Worm (Caenorhabditis elegans) whole organism, late embryonic: ENCODE measurements around the gene msp-77.
A peak's percentile ranks its signal among the peaks of the same experiment; 100 is the strongest.

ENCODE experiments used
- C08G9.2 ChIP-seq: sonication (generic microtip); optimal IDR thresholded peaks from 2 replicates; lab custom pipeline; 2016; ENCODE audit warnings: mild to moderate bottlenecking, missing genetic modification characterization, moderate library complexity, missing compliant biosample characterization
- C38D4.7 ChIP-seq: fragments of 200-800 bp; sonication (Bioruptor generic); optimal IDR thresholded peaks from 2 replicates; lab custom pipeline; 2018; ENCODE audit warnings: mild to moderate bottlenecking, missing genetic modification characterization, moderate library complexity, missing compliant biosample characterization
- T23F11.4 ChIP-seq: fragments of 200-800 bp; sonication (Bioruptor generic); optimal IDR thresholded peaks from 2 replicates; lab custom pipeline; 2018; ENCODE audit warnings: mild to moderate bottlenecking, missing genetic modification characterization, missing compliant biosample characterization
- ahr-1 ChIP-seq: sonication (generic microtip); optimal IDR thresholded peaks from 2 replicates; lab custom pipeline; 2016; ENCODE audit warnings: missing genetic modification characterization, missing compliant biosample characterization
- ceh-14 ChIP-seq: sonication (generic microtip); optimal IDR thresholded peaks from 2 replicates; lab custom pipeline; 2016; ENCODE audit warnings: missing genotype, missing genetic modification characterization, missing compliant biosample characterization
- ceh-18 ChIP-seq: sonication (generic microtip); optimal IDR thresholded peaks from 2 replicates; lab custom pipeline; 2016; ENCODE audit warnings: missing genetic modification characterization, missing compliant biosample characterization
- ceh-2 ChIP-seq: sonication (generic microtip); optimal IDR thresholded peaks from 2 replicates; lab custom pipeline; 2016; ENCODE audit warnings: missing genotype, missing genetic modification characterization, missing compliant biosample characterization
- ceh-22 ChIP-seq: sonication (generic microtip); optimal IDR thresholded peaks from 2 replicates; lab custom pipeline; 2017; ENCODE audit warnings: missing biosample characterization, missing genetic modification characterization
- ceh-30 ChIP-seq: fragments of 150-350 bp; optimal IDR thresholded peaks from 2 replicates; lab custom pipeline; 2014; ENCODE audit warnings: missing biosample characterization, missing genetic modification characterization
- ceh-45 ChIP-seq: fragments of 200-800 bp; sonication (Bioruptor generic); IDR thresholded peaks from 2 replicates; pipeline ENCODE4 v1.3.6; 2022; ENCODE audit warnings: missing genetic modification reagents, missing genetic modification characterization, missing compliant biosample characterization
- ceh-48 ChIP-seq: sonication (generic microtip); optimal IDR thresholded peaks from 2 replicates; lab custom pipeline; 2016; ENCODE audit warnings: missing genetic modification characterization, inconsistent platforms, missing compliant biosample characterization
- ceh-6 ChIP-seq: fragments of 200-800 bp; sonication (Bioruptor generic); optimal IDR thresholded peaks from 2 replicates; lab custom pipeline; 2018; ENCODE audit warnings: mild to moderate bottlenecking, missing genetic modification characterization, missing compliant biosample characterization
- ceh-9 ChIP-seq: sonication (generic microtip); optimal IDR thresholded peaks from 2 replicates; lab custom pipeline; 2016; ENCODE audit warnings: mild to moderate bottlenecking, missing genetic modification characterization, inconsistent platforms, missing compliant biosample characterization
- dmd-4 ChIP-seq: sonication (generic microtip); optimal IDR thresholded peaks from 2 replicates; lab custom pipeline; 2016; ENCODE audit warnings: borderline replicate concordance, missing genetic modification characterization, missing compliant biosample characterization
- elt-4 ChIP-seq: sonication (generic microtip); optimal IDR thresholded peaks from 2 replicates; lab custom pipeline; 2016; ENCODE audit warnings: missing genetic modification characterization, missing compliant biosample characterization
- fax-1 ChIP-seq: sonication (generic microtip); optimal IDR thresholded peaks from 2 replicates; lab custom pipeline; 2016; ENCODE audit warnings: missing genotype, missing genetic modification characterization, missing compliant biosample characterization
- fkh-10 ChIP-seq: fragments of 150-350 bp; optimal IDR thresholded peaks from 2 replicates; lab custom pipeline; 2014; ENCODE audit warnings: missing biosample characterization, missing genetic modification reagents, missing genetic modification characterization
- gmeb-2 ChIP-seq: sonication (generic microtip); optimal IDR thresholded peaks from 2 replicates; lab custom pipeline; 2016; ENCODE audit warnings: missing genetic modification characterization, inconsistent platforms, missing compliant biosample characterization
- hlh-13 ChIP-seq: fragments of 200-800 bp; sonication (Bioruptor generic); optimal IDR thresholded peaks from 2 replicates; lab custom pipeline; 2018; ENCODE audit warnings: mild to moderate bottlenecking, missing genetic modification characterization, missing compliant biosample characterization
- hlh-15 ChIP-seq: sonication (generic microtip); optimal IDR thresholded peaks from 2 replicates; lab custom pipeline; 2016; ENCODE audit warnings: missing genetic modification characterization, missing compliant biosample characterization
- hlh-6 ChIP-seq: sonication (generic microtip); optimal IDR thresholded peaks from 2 replicates; lab custom pipeline; 2016; ENCODE audit warnings: missing genotype, missing genetic modification characterization, missing compliant biosample characterization
- hlh-8 ChIP-seq: sonication (generic microtip); optimal IDR thresholded peaks from 2 replicates; lab custom pipeline; 2016; ENCODE audit warnings: missing genotype, missing genetic modification characterization, missing compliant biosample characterization
- lin-11 ChIP-seq: fragments of 200-800 bp; sonication (Bioruptor generic); optimal IDR thresholded peaks from 2 replicates; lab custom pipeline; 2018; ENCODE audit warnings: mild to moderate bottlenecking, missing genetic modification characterization, missing compliant biosample characterization
- mec-3 ChIP-seq: sonication (generic microtip); optimal IDR thresholded peaks from 2 replicates; lab custom pipeline; 2016; ENCODE audit warnings: borderline replicate concordance, missing genetic modification characterization, missing compliant biosample characterization
- nhr-232 ChIP-seq: sonication (generic microtip); optimal IDR thresholded peaks from 2 replicates; lab custom pipeline; 2016; ENCODE audit warnings: missing genetic modification characterization, missing compliant biosample characterization
- npax-4 ChIP-seq: sonication (generic microtip); optimal IDR thresholded peaks from 2 replicates; lab custom pipeline; 2016; ENCODE audit warnings: missing genetic modification characterization, missing compliant biosample characterization
- odd-2 ChIP-seq: sonication (generic microtip); optimal IDR thresholded peaks from 2 replicates; lab custom pipeline; 2017; ENCODE audit warnings: antibody characterized with exemption, mild to moderate bottlenecking, missing genetic modification characterization, missing compliant biosample characterization
- pat-9 ChIP-seq: fragments of 200-800 bp; sonication (Bioruptor generic); optimal IDR thresholded peaks from 2 replicates; lab custom pipeline; 2018; ENCODE audit warnings: mild to moderate bottlenecking, missing genetic modification characterization, moderate library complexity, missing compliant biosample characterization
- pqm-1 ChIP-seq: sonication (generic microtip); optimal IDR thresholded peaks from 2 replicates; lab custom pipeline; 2016; ENCODE audit warnings: missing genetic modification characterization, missing compliant biosample characterization
- ref-2 ChIP-seq: sonication (generic microtip); optimal IDR thresholded peaks from 2 replicates; lab custom pipeline; 2016; ENCODE audit warnings: missing genetic modification characterization, missing compliant biosample characterization
- sdc-2 ChIP-seq: sonication (generic microtip); optimal IDR thresholded peaks from 2 replicates; lab custom pipeline; 2016; ENCODE audit warnings: missing genotype, missing genetic modification characterization, missing compliant biosample characterization
- sox-2 ChIP-seq: fragments of 200-800 bp; sonication (Bioruptor generic); IDR thresholded peaks from 2 replicates; pipeline ENCODE4 v1.3.6; 2022; ENCODE audit warnings: missing genetic modification reagents, missing genetic modification characterization, missing compliant biosample characterization
- sox-4 ChIP-seq: sonication (generic microtip); optimal IDR thresholded peaks from 2 replicates; lab custom pipeline; 2017; ENCODE audit warnings: mild to moderate bottlenecking, missing genetic modification characterization, inconsistent platforms, missing compliant biosample characterization
- syd-9 ChIP-seq: sonication (generic microtip); optimal IDR thresholded peaks from 2 replicates; lab custom pipeline; 2016; ENCODE audit warnings: mild to moderate bottlenecking, missing genetic modification characterization, moderate library complexity, missing compliant biosample characterization
- tbx-2 ChIP-seq: sonication (generic microtip); optimal IDR thresholded peaks from 2 replicates; lab custom pipeline; 2016; ENCODE audit warnings: missing genetic modification characterization, missing compliant biosample characterization
- tbx-7 ChIP-seq: sonication (generic microtip); optimal IDR thresholded peaks from 2 replicates; lab custom pipeline; 2016; ENCODE audit warnings: missing genotype, missing genetic modification characterization, missing compliant biosample characterization
- unc-3 ChIP-seq, 2 experiments: fragments of 200-800 bp in 1 of 2; sonication (Bioruptor generic) in 1 of 2; sonication (generic microtip) in 1 of 2; conservative IDR thresholded peaks in 1 of 2; optimal IDR thresholded peaks in 1 of 2; 2 replicates each; pipeline versions ENCODE4 v1.3.6 to Lab custom; 2016 to 2022; ENCODE audit warnings: missing compliant biosample characterization in 2 of 2, missing genetic modification characterization in 2 of 2, missing genetic modification reagents in 1 of 2
- unc-42 ChIP-seq: sonication (generic microtip); optimal IDR thresholded peaks from 2 replicates; lab custom pipeline; 2016; ENCODE audit warnings: missing genotype, missing genetic modification characterization, missing compliant biosample characterization
- ztf-16 ChIP-seq: sonication (generic microtip); optimal IDR thresholded peaks from 2 replicates; lab custom pipeline; 2017; ENCODE audit warnings: missing genetic modification characterization, missing compliant biosample characterization

The msp-77 gene

ce11 chrIV:9899227-9899626 lies 4.8 kb downstream of the msp-77 start:
- no peak for TF ChIP-seq ceh-48 (tag; lab: Kevin White, UChicago)
- TF ChIP-seq unc-42 (tag; lab: Kevin White, UChicago), result peak; percentile 95
- TF ChIP-seq fkh-10 (GFP tag; lab: Kevin White, UChicago), result no peak

DNA sequence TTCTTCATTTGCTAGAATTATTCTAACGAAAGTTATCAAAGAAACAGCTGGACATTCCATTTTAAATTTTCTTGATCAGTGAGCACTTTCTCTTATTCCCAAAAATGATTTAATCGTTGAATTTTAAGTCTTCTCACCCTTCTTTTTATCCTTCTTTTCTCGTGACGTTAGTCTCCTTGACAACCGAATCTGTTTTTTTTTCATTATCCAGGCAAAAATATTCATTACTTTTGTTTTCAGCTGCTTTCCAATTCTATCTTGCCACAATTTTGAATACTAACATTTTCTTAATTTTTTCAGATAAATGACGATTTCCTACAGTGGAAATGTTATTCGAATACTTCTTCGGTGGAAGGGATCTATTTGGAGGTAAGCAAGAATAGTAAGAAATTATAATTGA lies 9.2 kb downstream of the msp-77 start, which contains the start of gene best-13:
best-13 (plus strand) TSS at position 301 of the 400 bp plus-strand sequence.
- TF ChIP-seq pqm-1 (no peak), mec-3 (tag; lab: Kevin White, UChicago) (no peak), hlh-8 (tag; lab: Kevin White, UChicago) (no peak), syd-9 (no peak), gmeb-2 (tag; lab: Kevin White, UChicago) (no peak)

DNA sequence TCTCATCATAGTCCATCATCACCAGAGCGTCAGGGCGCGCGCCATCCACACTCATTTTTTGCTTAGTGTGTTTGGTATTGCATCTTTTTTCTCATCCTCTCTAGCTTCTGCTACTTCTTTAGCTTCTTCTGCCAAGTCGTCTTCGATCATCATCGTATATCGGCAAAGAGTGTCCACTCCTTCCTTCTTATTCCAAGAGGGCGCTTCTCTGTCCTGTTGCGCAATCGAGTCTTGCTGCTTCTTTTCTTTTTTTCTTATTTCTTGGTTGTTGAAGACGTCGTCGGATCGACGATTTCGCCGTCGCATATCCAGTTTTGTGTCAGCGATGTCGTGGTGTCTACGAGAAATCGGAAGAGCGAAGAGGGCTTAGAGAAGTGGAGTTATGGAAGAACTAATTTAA lies 18.6 kb downstream of the msp-77 start:
- TF ChIP-seq mec-3 (tag; lab: Kevin White, UChicago), result no peak
- no peak for TF ChIP-seq tbx-7 (tag; lab: Kevin White, UChicago)
- no peak for TF ChIP-seq unc-3 (GFP tag; conservative IDR thresholded peaks at IDR 0.05; lab: Robert Waterston, UW)
- no peak for TF ChIP-seq unc-3 (tag; optimal IDR thresholded peaks at IDR 0.05; lab: Kevin White, UChicago)
- no peak for TF ChIP-seq sox-4 (tag; lab: Kevin White, UChicago)
- TF ChIP-seq tbx-2 (tag; lab: Kevin White, UChicago), result no peak
- TF ChIP-seq C38D4.7, result no peak
- no peak for TF ChIP-seq ceh-18 (tag; lab: Kevin White, UChicago)
- TF ChIP-seq hlh-8 (tag; lab: Kevin White, UChicago), result no peak
- no peak for TF ChIP-seq T23F11.4 (GFP tag; lab: Kevin White, UChicago)
- TF ChIP-seq ceh-9, result no peak
- no peak for TF ChIP-seq ceh-6 (GFP tag; lab: Kevin White, UChicago)

DNA sequence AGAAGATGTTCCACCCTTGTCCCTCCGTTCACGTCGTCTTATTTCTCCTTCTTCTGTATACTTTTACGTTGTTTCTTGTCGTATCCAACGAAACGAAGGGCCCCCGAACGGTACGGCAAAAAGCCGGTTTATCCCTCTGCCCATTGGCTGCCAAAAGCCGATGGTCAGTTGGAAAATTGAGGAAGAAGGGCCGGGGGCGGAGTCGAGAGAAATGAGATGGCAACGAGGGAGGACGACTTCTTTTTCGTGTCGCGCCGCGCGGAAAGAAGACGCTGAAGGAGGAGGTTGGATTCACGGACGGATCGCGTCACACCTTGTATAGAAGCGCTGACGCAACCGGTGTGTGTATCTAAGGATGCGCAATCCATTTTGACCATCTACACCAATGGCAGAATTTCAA lies 20.7 kb downstream of the msp-77 start:
- TF ChIP-seq C08G9.2 (tag; lab: Kevin White, UChicago), result no peak
- TF ChIP-seq elt-4 (tag; lab: Kevin White, UChicago), result no peak
- no peak for TF ChIP-seq hlh-13 (GFP tag; lab: Kevin White, UChicago)
- no peak for TF ChIP-seq ceh-14
- no peak for TF ChIP-seq sox-2 (GFP tag; lab: Robert Waterston, UW)
- no peak for TF ChIP-seq sox-4 (tag; lab: Kevin White, UChicago)
- TF ChIP-seq T23F11.4 (GFP tag; lab: Kevin White, UChicago), result no peak
- no peak for TF ChIP-seq unc-42 (tag; lab: Kevin White, UChicago)
- TF ChIP-seq dmd-4, result no peak
- no peak for TF ChIP-seq pqm-1
- no peak for TF ChIP-seq unc-3 (GFP tag; conservative IDR thresholded peaks at IDR 0.05; lab: Robert Waterston, UW)
- TF ChIP-seq unc-3 (tag; optimal IDR thresholded peaks at IDR 0.05; lab: Kevin White, UChicago), result no peak
- no peak for TF ChIP-seq ref-2 (tag; lab: Kevin White, UChicago)
- TF ChIP-seq lin-11 (tag; lab: Kevin White, UChicago), result no peak
- TF ChIP-seq ceh-45 (GFP tag; lab: Robert Waterston, UW), result no peak
- no peak for TF ChIP-seq fax-1 (tag; lab: Kevin White, UChicago)
- TF ChIP-seq npax-4, result no peak
- TF ChIP-seq ceh-9, result no peak
- no peak for TF ChIP-seq sdc-2 (tag; lab: Kevin White, UChicago)
- TF ChIP-seq ceh-30 (tag; lab: Kevin White, UChicago), result no peak
- TF ChIP-seq ceh-22 (tag; lab: Kevin White, UChicago), result no peak

ce11 chrIV:9916224-9916623 lies 21.8 kb downstream of the msp-77 start, which contains the start of gene bed-3:
Gene bed-3, plus strand, starts transcription at chrIV:9916524.
- TF ChIP-seq pqm-1 (no peak), ceh-2 (tag; lab: Kevin White, UChicago) (no peak), nhr-232 (no peak), dmd-4 (no peak), ceh-9 (no peak), ceh-14 (no peak), fax-1 (tag; lab: Kevin White, UChicago) (no peak), hlh-8 (tag; lab: Kevin White, UChicago) (no peak), ceh-48 (tag; lab: Kevin White, UChicago) (no peak), ztf-16 (tag; lab: Kevin White, UChicago) (no peak), hlh-15 (tag; lab: Kevin White, UChicago) (no peak), npax-4 (no peak), ceh-22 (tag; lab: Kevin White, UChicago) (no peak), ahr-1 (tag; lab: Kevin White, UChicago) (no peak), unc-3 (GFP tag; conservative IDR thresholded peaks at IDR 0.05; lab: Robert Waterston, UW) (no peak), unc-3 (tag; optimal IDR thresholded peaks at IDR 0.05; lab: Kevin White, UChicago) (no peak), odd-2 (no peak), hlh-6 (tag; lab: Kevin White, UChicago) (no peak), syd-9 (no peak), pat-9 (tag; lab: Kevin White, UChicago) (no peak)
